Worm (Caenorhabditis elegans) whole organism, late embryonic: ENCODE data around the gene Y54G2A.45.

Source experiments
- ceh-22 ChIP-seq: sonication (generic microtip); optimal IDR thresholded peaks from 2 replicates; lab custom pipeline; 2017; ENCODE audit warnings: missing biosample characterization, missing genetic modification characterization
- eyg-1 ChIP-seq: sonication (generic microtip); optimal IDR thresholded peaks from 2 replicates; lab custom pipeline; 2016; ENCODE audit warnings: missing genotype, missing genetic modification characterization, missing compliant biosample characterization
- pat-9 ChIP-seq: fragments of 200-800 bp; sonication (Bioruptor generic); optimal IDR thresholded peaks from 2 replicates; lab custom pipeline; 2018; ENCODE audit warnings: mild to moderate bottlenecking, missing genetic modification characterization, moderate library complexity, missing compliant biosample characterization
- pros-1 ChIP-seq: fragments of 150-350 bp; optimal IDR thresholded peaks from 2 replicates; lab custom pipeline; 2014; ENCODE audit warnings: missing biosample characterization, missing genetic modification reagents, missing genetic modification characterization
- ztf-16 ChIP-seq: sonication (generic microtip); optimal IDR thresholded peaks from 2 replicates; lab custom pipeline; 2017; ENCODE audit warnings: missing genetic modification characterization, missing compliant biosample characterization

ce11 chrIV:2776733-2777132, 28.9 kb upstream of the Y54G2A.45 start:
- TF ChIP-seq eyg-1 (tag; lab: Kevin White, UChicago) = no peak
- no peak for TF ChIP-seq pat-9 (tag; lab: Kevin White, UChicago)
- TF ChIP-seq pros-1 = no peak
- TF ChIP-seq ceh-22 = no peak
- no peak for TF ChIP-seq ztf-16 (tag; lab: Kevin White, UChicago)
